Worm (Caenorhabditis elegans) whole organism, L1 larva: Measurements from ENCODE around the gene T14G12.12.
A peak's percentile ranks its signal among the peaks of the same experiment; 100 is the strongest.

ENCODE experiments used
- C16A3.4 ChIP-seq: fragments of 150-350 bp; optimal IDR thresholded peaks from 2 replicates; lab custom pipeline; 2014; ENCODE audit warnings: missing biosample characterization, missing genetic modification characterization
- F16B12.6 ChIP-seq: fragments of 150-350 bp; optimal IDR thresholded peaks from 2 replicates; lab custom pipeline; 2014; ENCODE audit warnings: missing biosample characterization, missing genetic modification characterization
- aly-2 ChIP-seq: fragments of 150-350 bp; optimal IDR thresholded peaks from 2 replicates; lab custom pipeline; 2014; ENCODE audit warnings: missing biosample characterization, missing genetic modification characterization
- ama-1 ChIP-seq: fragments of 150-350 bp; optimal IDR thresholded peaks from 2 replicates; lab custom pipeline; 2014
- ceh-8 ChIP-seq: fragments of 200-800 bp; sonication (Bioruptor generic); optimal IDR thresholded peaks from 2 replicates; lab custom pipeline; 2018; ENCODE audit warnings: mild to moderate bottlenecking, missing genetic modification characterization, moderate library complexity, missing compliant biosample characterization
- ceh-82 ChIP-seq, 3 experiments: fragments of 150-350 bp in 1 of 3; sonication (generic microtip) in 2 of 3; optimal IDR thresholded peaks; 2 replicates each; lab custom pipeline; 2014 to 2017; ENCODE audit warnings: missing biosample characterization in 3 of 3, missing genetic modification characterization in 3 of 3
- ceh-90 ChIP-seq: sonication (generic microtip); optimal IDR thresholded peaks from 2 replicates; lab custom pipeline; 2016; ENCODE audit warnings: missing genetic modification characterization, missing compliant biosample characterization
- ces-1 ChIP-seq: fragments of 150-350 bp; optimal IDR thresholded peaks from 2 replicates; lab custom pipeline; 2014; ENCODE audit warnings: missing biosample characterization, missing genetic modification reagents, missing genetic modification characterization
- dpl-1 ChIP-seq, 3 experiments: fragments of 150-350 bp in 2 of 3; sonication (generic microtip) in 1 of 3; optimal IDR thresholded peaks; 2 replicates each; lab custom pipeline; 2014 to 2017; ENCODE audit warnings: missing biosample characterization in 3 of 3, missing genetic modification characterization in 3 of 3, missing genetic modification reagents in 3 of 3
- dsc-1 ChIP-seq: sonication (generic microtip); optimal IDR thresholded peaks from 2 replicates; lab custom pipeline; 2016; ENCODE audit warnings: mild to moderate bottlenecking, missing genetic modification characterization, missing compliant biosample characterization
- elt-3 ChIP-seq, 6 experiments: fragments of 150-350 bp in 1 of 6; sonication (generic microtip); optimal IDR thresholded peaks; 2 replicates each; lab custom pipeline; 2017 to 2018; ENCODE audit warnings: missing biosample characterization in 6 of 6, missing genetic modification characterization in 6 of 6, inconsistent platforms in 1 of 6
- fkh-10 ChIP-seq: sonication (generic microtip); optimal IDR thresholded peaks from 2 replicates; lab custom pipeline; 2017; ENCODE audit warnings: missing biosample characterization, missing genetic modification reagents, missing genetic modification characterization
- fkh-8 ChIP-seq: sonication (generic microtip); optimal IDR thresholded peaks from 2 replicates; lab custom pipeline; 2016; ENCODE audit warnings: mild to moderate bottlenecking, missing genetic modification characterization, missing compliant biosample characterization
- hlh-17 ChIP-seq: fragments of 200-800 bp; sonication (Bioruptor generic); optimal IDR thresholded peaks from 2 replicates; lab custom pipeline; 2018; ENCODE audit warnings: missing genetic modification characterization, mild to moderate bottlenecking, missing compliant biosample characterization, moderate library complexity, borderline replicate concordance
- hlh-4 ChIP-seq: sonication (generic microtip); optimal IDR thresholded peaks from 2 replicates; lab custom pipeline; 2016; ENCODE audit warnings: mild to moderate bottlenecking, missing genetic modification characterization, missing compliant biosample characterization
- hpl-2 ChIP-seq: fragments of 150-350 bp; optimal IDR thresholded peaks from 2 replicates; lab custom pipeline; 2014; ENCODE audit warnings: missing biosample characterization, missing genetic modification reagents, missing genetic modification characterization
- jun-1 ChIP-seq: fragments of 150-350 bp; optimal IDR thresholded peaks from 2 replicates; lab custom pipeline; 2014; ENCODE audit warnings: missing biosample characterization, missing genetic modification reagents, missing genetic modification characterization
- lin-14 ChIP-seq: fragments of 200-800 bp; sonication (Bioruptor generic); optimal IDR thresholded peaks from 2 replicates; lab custom pipeline; 2018; ENCODE audit warnings: mild to moderate bottlenecking, missing genetic modification characterization, moderate library complexity, missing compliant biosample characterization
- lsy-2 ChIP-seq, 2 experiments: fragments of 150-350 bp; optimal IDR thresholded peaks; 2 replicates each; lab custom pipeline; 2014; ENCODE audit warnings: missing biosample characterization in 2 of 2, missing genetic modification characterization in 2 of 2
- mef-2 ChIP-seq: fragments of 150-350 bp; optimal IDR thresholded peaks from 2 replicates; lab custom pipeline; 2014; ENCODE audit warnings: missing biosample characterization, missing genetic modification characterization
- mep-1 ChIP-seq: fragments of 150-350 bp; optimal IDR thresholded peaks from 2 replicates; lab custom pipeline; 2014; ENCODE audit warnings: missing biosample characterization, missing genetic modification characterization
- nhr-11 ChIP-seq: fragments of 150-350 bp; optimal IDR thresholded peaks from 2 replicates; lab custom pipeline; 2014; ENCODE audit warnings: missing biosample characterization, missing genetic modification characterization
- nhr-237 ChIP-seq: fragments of 150-350 bp; optimal IDR thresholded peaks from 2 replicates; lab custom pipeline; 2014; ENCODE audit warnings: missing biosample characterization, missing genetic modification characterization
- nhr-28 ChIP-seq: fragments of 150-350 bp; optimal IDR thresholded peaks from 2 replicates; lab custom pipeline; 2014; ENCODE audit warnings: missing biosample characterization, missing genetic modification characterization
- nhr-47 ChIP-seq: sonication (generic microtip); optimal IDR thresholded peaks from 2 replicates; lab custom pipeline; 2016; ENCODE audit warnings: mild to moderate bottlenecking, missing genetic modification characterization, moderate library complexity, missing compliant biosample characterization
- nhr-71 ChIP-seq: sonication (generic microtip); optimal IDR thresholded peaks from 2 replicates; lab custom pipeline; 2016; ENCODE audit warnings: mild to moderate bottlenecking, missing genetic modification characterization, moderate library complexity, missing compliant biosample characterization
- nhr-76 ChIP-seq: sonication (generic microtip); optimal IDR thresholded peaks from 2 replicates; lab custom pipeline; 2017; ENCODE audit warnings: missing biosample characterization, missing genetic modification characterization
- nhr-77 ChIP-seq: fragments of 150-350 bp; optimal IDR thresholded peaks from 2 replicates; lab custom pipeline; 2014; ENCODE audit warnings: missing biosample characterization, missing genetic modification characterization
- pag-3 ChIP-seq: sonication (generic microtip); optimal IDR thresholded peaks from 2 replicates; lab custom pipeline; 2017; ENCODE audit warnings: missing genetic modification characterization, mild to moderate bottlenecking, missing compliant biosample characterization, antibody characterized with exemption, borderline replicate concordance; ENCODE audit not compliant: insufficient read depth
- pax-3 ChIP-seq: fragments of 200-800 bp; sonication (Bioruptor generic); optimal IDR thresholded peaks from 2 replicates; lab custom pipeline; 2018; ENCODE audit warnings: mild to moderate bottlenecking, missing genetic modification characterization, moderate library complexity, missing compliant biosample characterization
- pqm-1 ChIP-seq: sonication (generic microtip); optimal IDR thresholded peaks from 3 replicates; lab custom pipeline; 2017; ENCODE audit warnings: missing biosample characterization, missing genetic modification characterization
- skn-1 ChIP-seq: fragments of 150-350 bp; optimal IDR thresholded peaks from 2 replicates; lab custom pipeline; 2014; ENCODE audit warnings: missing biosample characterization, missing genetic modification characterization
- sox-4 ChIP-seq: sonication (generic microtip); optimal IDR thresholded peaks from 2 replicates; lab custom pipeline; 2016; ENCODE audit warnings: missing genetic modification characterization, missing compliant biosample characterization
- sup-37 ChIP-seq: fragments of 200-800 bp; sonication (Bioruptor generic); optimal IDR thresholded peaks from 2 replicates; lab custom pipeline; 2018; ENCODE audit warnings: mild to moderate bottlenecking, missing genetic modification characterization, missing compliant biosample characterization
- swsn-7 ChIP-seq: sonication (generic microtip); optimal IDR thresholded peaks from 2 replicates; lab custom pipeline; 2016; ENCODE audit warnings: missing genetic modification characterization, missing compliant biosample characterization
- tbx-2 ChIP-seq: sonication (generic microtip); optimal IDR thresholded peaks from 2 replicates; lab custom pipeline; 2016; ENCODE audit warnings: missing genetic modification characterization, missing compliant biosample characterization
- tlp-1 ChIP-seq: fragments of 150-350 bp; optimal IDR thresholded peaks from 2 replicates; lab custom pipeline; 2014; ENCODE audit warnings: missing biosample characterization, missing genetic modification characterization
- unc-30 ChIP-seq: sonication (generic microtip); optimal IDR thresholded peaks from 2 replicates; lab custom pipeline; 2017; ENCODE audit warnings: missing biosample characterization, missing genetic modification characterization
- unc-62 ChIP-seq: fragments of 150-350 bp; optimal IDR thresholded peaks from 2 replicates; lab custom pipeline; 2014; ENCODE audit warnings: missing biosample characterization, missing genetic modification reagents, missing genetic modification characterization
- unc-86 ChIP-seq: sonication (generic microtip); optimal IDR thresholded peaks from 2 replicates; lab custom pipeline; 2016; ENCODE audit warnings: missing genetic modification characterization, missing compliant biosample characterization
- unc-98 ChIP-seq: fragments of 200-800 bp; sonication (Bioruptor generic); IDR thresholded peaks from 2 replicates; pipeline ENCODE4 v1.3.6; 2022; ENCODE audit warnings: missing genetic modification characterization, missing compliant biosample characterization
- vab-15 ChIP-seq: sonication (generic microtip); optimal IDR thresholded peaks from 2 replicates; lab custom pipeline; 2017; ENCODE audit warnings: missing genotype, mild to moderate bottlenecking, missing genetic modification characterization, missing compliant biosample characterization
- zag-1 ChIP-seq: fragments of 150-350 bp; optimal IDR thresholded peaks from 2 replicates; lab custom pipeline; 2014; ENCODE audit warnings: missing biosample characterization, missing genetic modification characterization
- zip-4 ChIP-seq: fragments of 200-800 bp; sonication (Bioruptor generic); optimal IDR thresholded peaks from 2 replicates; lab custom pipeline; 2018; ENCODE audit warnings: mild to moderate bottlenecking, missing genetic modification characterization, moderate library complexity, missing compliant biosample characterization
- ztf-11 ChIP-seq, 2 experiments: sonication (generic microtip); optimal IDR thresholded peaks; 2 replicates each; lab custom pipeline; 2016 to 2017; ENCODE audit warnings: missing genetic modification characterization in 2 of 2, missing biosample characterization in 1 of 2, missing compliant biosample characterization in 1 of 2
- ztf-4 ChIP-seq: fragments of 150-350 bp; optimal IDR thresholded peaks from 2 replicates; lab custom pipeline; 2014; ENCODE audit warnings: missing biosample characterization, missing genetic modification characterization

Gene T14G12.12

ce11 chrX:3758399-3758798 lies at the start of gene T14G12.12:
TSS of gene T14G12.12 (minus strand) at chrX:3758499.
- TF ChIP-seq unc-30 (tag; lab: Kevin White, UChicago) = no peak
- TF ChIP-seq nhr-76 (tag; lab: Kevin White, UChicago) = no peak
- TF ChIP-seq nhr-71 (tag; lab: Kevin White, UChicago) = no peak
- TF ChIP-seq tlp-1 (tag; lab: Kevin White, UChicago) = no peak
- no peak for TF ChIP-seq ceh-82 (tag; optimal IDR thresholded peaks at IDR 0.05; lab: Kevin White, UChicago)
- TF ChIP-seq mef-2 (tag; lab: Kevin White, UChicago) = no peak
- TF ChIP-seq sup-37 (GFP tag; lab: Kevin White, UChicago) = no peak
- no peak for TF ChIP-seq hlh-4 (tag; lab: Kevin White, UChicago)
- TF ChIP-seq jun-1 = no peak
- TF ChIP-seq nhr-47 (tag; lab: Kevin White, UChicago) = no peak
- no peak for TF ChIP-seq ceh-8 (GFP tag; lab: Kevin White, UChicago)

- no peak for TF ChIP-seq vab-15 (tag; lab: Kevin White, UChicago)
- no peak for TF ChIP-seq aly-2
Measured at ce11 chrX:3807166-3807565, 48.9 kb upstream of the T14G12.12 start, which contains the start of gene F35A5.1. TSS of gene F35A5.1 (plus strand) at chrX:3807466.

- TF ChIP-seq skn-1 (tag; lab: Kevin White, UChicago) (no peak), nhr-71 (tag; lab: Kevin White, UChicago) (no peak), nhr-28 (no peak), ama-1 (lab: Kevin White, UChicago) (no peak), nhr-76 (tag; lab: Kevin White, UChicago) (no peak), lin-14 (GFP tag; lab: Kevin White, UChicago) (no peak), F16B12.6 (tag; lab: Kevin White, UChicago) (no peak), elt-3 (tag; optimal IDR thresholded peaks at IDR 0.05; lab: Kevin White, UChicago) (no peak), unc-86 (tag; lab: Kevin White, UChicago) (no peak), fkh-8 (tag; lab: Kevin White, UChicago) (no peak), dsc-1 (tag; lab: Kevin White, UChicago) (no peak), jun-1 (no peak), zag-1 (no peak), unc-62 (GFP tag; lab: Kevin White, UChicago) (no peak), fkh-10 (GFP tag; lab: Kevin White, UChicago) (no peak), unc-98 (GFP tag; lab: Robert Waterston, UW) (no peak), C16A3.4 (tag; lab: Kevin White, UChicago) (no peak), nhr-11 (tag; lab: Kevin White, UChicago) (no peak), mep-1 (no peak), tbx-2 (tag; lab: Kevin White, UChicago) (no peak)
Measured at ce11 chrX:3804837-3805236, 46.5 kb upstream of the T14G12.12 start, which contains the start of gene F35A5.2. TSS of gene F35A5.2 (plus strand) at chrX:3805137.

ce11 chrX:3803314-3803713 lies 45.0 kb upstream of the T14G12.12 start, which contains the start of gene F35A5.8:
TSS of gene F35A5.8 (minus strand) at chrX:3803464.
- peak in 1 of 2 experiments; percentile 72 for TF ChIP-seq ztf-11 (tag; optimal IDR thresholded peaks at IDR 0.05; lab: Kevin White, UChicago)
- TF ChIP-seq swsn-7 (tag; lab: Kevin White, UChicago) = peak; percentile 86
- TF ChIP-seq ces-1 (GFP tag; lab: Kevin White, UChicago) = no peak
- TF ChIP-seq aly-2 = peak; percentile 0
- peak; percentile 20 for TF ChIP-seq pag-3
- TF ChIP-seq hlh-17 (GFP tag; lab: Kevin White, UChicago) = no peak
- peak; percentile 31 for TF ChIP-seq zip-4 (GFP tag; lab: Kevin White, UChicago)
- peak; percentile 60 to 75 (median 69) for TF ChIP-seq dpl-1 (GFP tag; optimal IDR thresholded peaks at IDR 0.05; lab: Kevin White, UChicago)
- peak; percentile 84 for TF ChIP-seq nhr-47 (tag; lab: Kevin White, UChicago)
- TF ChIP-seq dsc-1 (tag; lab: Kevin White, UChicago) = peak; percentile 88
- TF ChIP-seq tbx-2 (tag; lab: Kevin White, UChicago) = peak; percentile 84
- peak; percentile 30 for TF ChIP-seq sup-37 (GFP tag; lab: Kevin White, UChicago)
- no peak for TF ChIP-seq ceh-90
- peak; percentile 89 for TF ChIP-seq lin-14 (GFP tag; lab: Kevin White, UChicago)
- TF ChIP-seq sox-4 (tag; lab: Kevin White, UChicago) = peak; percentile 26
- TF ChIP-seq fkh-8 (tag; lab: Kevin White, UChicago) = peak; percentile 17
- no peak for TF ChIP-seq nhr-77 (tag; lab: Kevin White, UChicago)
- no peak for TF ChIP-seq nhr-28
- TF ChIP-seq jun-1 = peak; percentile 20
- no peak for TF ChIP-seq pqm-1
- TF ChIP-seq nhr-237 (tag; lab: Kevin White, UChicago) = no peak
- peak; percentile 35 for TF ChIP-seq ztf-4 (tag; lab: Kevin White, UChicago)
- no peak for TF ChIP-seq pax-3 (tag; lab: Kevin White, UChicago)
- TF ChIP-seq hpl-2 (GFP tag; lab: Kevin White, UChicago) = no peak
- peak; percentile 83 for TF ChIP-seq lsy-2 (tag; optimal IDR thresholded peaks at IDR 0.05; lab: Kevin White, UChicago)
- TF ChIP-seq C16A3.4 (tag; lab: Kevin White, UChicago) = peak; percentile 85
